Fruit fly (Drosophila melanogaster) Kc167 (cell line): ENCODE data around the gene CG4995.

Experiments
- h ChIP-seq: fragments of >200 bp; optimal IDR thresholded peaks from 3 replicates; lab custom pipeline; 2018; ENCODE audit warnings: missing external identifiers
- psq ChIP-seq: fragments of >200 bp; optimal IDR thresholded peaks from 2 replicates; lab custom pipeline; 2017; ENCODE audit warnings: missing external identifiers

DNA sequence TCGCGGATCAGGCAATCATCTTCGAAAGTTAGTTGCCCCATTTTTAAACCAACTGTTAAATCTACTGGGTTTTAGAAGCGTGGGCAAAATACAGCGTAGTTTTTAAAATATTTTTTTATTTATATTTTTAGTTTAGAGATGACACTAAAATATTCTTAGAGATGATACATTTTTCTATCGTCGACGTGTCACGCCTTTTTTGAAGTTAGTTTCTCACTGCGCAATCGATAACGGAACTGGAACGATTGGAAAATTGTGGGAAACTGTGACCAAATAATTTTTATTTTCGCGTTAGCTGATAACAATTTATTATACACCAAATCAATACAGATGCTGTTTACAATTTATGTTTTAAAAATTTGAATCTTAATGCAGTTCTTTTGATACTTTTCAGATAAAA lies 43.6 kb upstream of the CG4995 start, which contains the start of gene Utx:
- TF ChIP-seq psq (lab: Kevin White, UChicago) (no peak), h (lab: Kevin White, UChicago) (no peak)
